Worm (Caenorhabditis elegans): ENCODE results near the gene ndub-11.

The ndub-11 gene

DNA sequence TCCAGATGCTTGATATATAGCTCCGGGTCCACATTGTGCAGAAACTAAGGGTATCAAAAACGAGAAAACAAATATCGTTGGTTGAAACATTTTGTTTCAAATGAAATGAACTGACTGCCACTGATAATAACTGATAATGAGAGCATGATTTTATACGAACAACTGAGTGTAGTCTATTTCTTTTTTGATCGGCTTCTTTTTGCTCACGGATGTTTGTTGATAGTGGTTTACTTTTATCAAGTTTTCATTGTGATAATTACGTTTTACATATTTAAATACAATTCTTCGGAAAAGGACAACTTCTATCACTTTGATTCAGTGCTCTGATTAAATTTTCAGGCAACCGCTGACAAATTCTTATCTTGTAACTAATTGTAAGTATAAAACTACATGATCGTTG is 33.7 kb upstream of the ndub-11 start, which contains the start of gene clec-51:
TSS of gene clec-51 (minus strand) at position 114 of the 400 bp plus-strand sequence.
- no peak for TF ChIP-seq unc-62 (GFP tag; optimal IDR thresholded peaks at IDR 0.05)
- no peak for TF ChIP-seq egl-44 (GFP tag; IDR thresholded peaks at IDR 0.05)
- TF ChIP-seq mes-4 (tag; optimal IDR thresholded peaks at IDR 0.05) = no peak
- peak; percentile 69 for TF ChIP-seq nhr-80 (tag; optimal IDR thresholded peaks at IDR 0.05)

DNA sequence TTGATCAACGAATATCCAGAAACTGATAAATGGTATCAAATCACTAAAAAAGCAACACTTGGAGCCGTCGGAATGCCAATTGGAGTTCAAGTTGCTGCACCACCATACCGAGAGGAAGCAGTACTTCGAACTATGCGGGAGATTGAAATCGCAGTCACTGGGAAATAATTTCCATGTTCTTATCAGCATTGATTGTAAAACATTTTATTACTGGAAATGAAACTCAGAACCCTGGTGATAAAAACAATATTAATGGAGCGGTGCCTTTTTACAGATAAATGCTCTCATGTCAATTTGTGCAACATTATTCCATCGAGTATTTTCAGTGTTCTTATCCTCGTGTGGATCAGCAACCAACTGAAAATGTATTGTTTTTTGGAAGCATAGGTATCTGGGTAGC is 31.7 kb upstream of the ndub-11 start:
- TF ChIP-seq nhr-80 (tag; optimal IDR thresholded peaks at IDR 0.05) (peak; percentile 41), lsl-1 (GFP tag; optimal IDR thresholded peaks at IDR 0.05) (no peak)

DNA sequence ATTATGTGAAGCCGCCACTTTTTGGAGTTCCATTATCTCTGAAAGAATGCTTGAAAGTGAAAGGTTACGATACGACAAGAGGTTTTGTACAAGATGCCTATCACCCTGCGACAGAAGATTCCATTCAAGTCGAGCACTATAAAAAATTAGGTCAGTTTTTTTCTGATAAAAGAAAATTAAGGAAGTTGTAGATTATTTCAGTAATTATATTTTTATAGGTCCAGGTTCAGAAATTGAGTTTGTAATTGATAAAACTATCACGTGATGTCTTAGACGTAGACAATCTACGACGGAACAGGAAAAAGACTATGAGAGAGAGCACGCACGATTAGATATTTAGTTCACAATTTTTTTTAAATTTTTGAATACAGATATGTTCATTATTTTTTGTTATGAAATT is 30.0 kb upstream of the ndub-11 start:
- TF ChIP-seq egl-18 (GFP tag; IDR thresholded peaks at IDR 0.05) (no peak), hmg-1.2 (GFP tag; IDR thresholded peaks at IDR 0.05) (no peak), F37B4.10 (GFP tag; IDR thresholded peaks at IDR 0.05) (no peak), unc-130 (GFP tag; optimal IDR thresholded peaks at IDR 0.05) (no peak), F33H1.4 (GFP tag; IDR thresholded peaks at IDR 0.05) (no peak), chd-7 (tag; optimal IDR thresholded peaks at IDR 0.05) (no peak), Y95B8A.8 (GFP tag; IDR thresholded peaks at IDR 0.05) (no peak), ekl-4 (GFP tag; IDR thresholded peaks at IDR 0.05) (no peak), attf-6 (GFP tag; IDR thresholded peaks at IDR 0.05) (no peak), akir-1 (GFP tag; optimal IDR thresholded peaks at IDR 0.05) (no peak), ceh-79 (tag; optimal IDR thresholded peaks at IDR 0.05) (no peak)

DNA sequence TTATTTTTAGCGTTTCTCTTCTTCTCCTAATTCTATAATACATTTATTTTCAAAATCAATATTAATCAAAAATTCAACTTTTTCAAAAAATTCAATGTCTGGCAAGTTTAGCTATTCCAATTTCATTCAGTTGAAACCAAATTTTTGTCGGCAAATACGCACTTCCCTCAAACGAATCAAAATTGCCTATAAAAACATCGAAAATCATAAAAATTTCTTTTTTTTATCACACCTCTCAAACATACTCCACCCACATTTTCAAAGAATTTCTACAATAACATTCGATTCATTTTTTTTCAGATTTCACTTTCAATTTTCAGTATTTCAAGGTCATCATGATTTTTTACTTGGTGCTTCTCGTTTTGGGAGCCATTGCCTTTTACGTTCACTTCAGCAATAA is 29.1 kb upstream of the ndub-11 start, which contains the start of gene faah-1:
TSS of gene faah-1 (plus strand) at position 301 of the 400 bp plus-strand sequence.
- TF ChIP-seq Y53G8AR.9 (GFP tag; conservative IDR thresholded peaks at IDR 0.05) (no peak), lin-35 (GFP tag; optimal IDR thresholded peaks at IDR 0.05) (no peak), unc-130 (GFP tag; optimal IDR thresholded peaks at IDR 0.05) (no peak), cebp-2 (GFP tag; IDR thresholded peaks at IDR 0.05) (no peak), T26A5.8 (tag; optimal IDR thresholded peaks at IDR 0.05) (no peak), Y56A3A.18 (GFP tag; IDR thresholded peaks at IDR 0.05) (no peak), xnd-1 (tag; optimal IDR thresholded peaks at IDR 0.05) (no peak), attf-5 (GFP tag; optimal IDR thresholded peaks at IDR 0.05) (no peak), ztf-6 (GFP tag; IDR thresholded peaks at IDR 0.05) (no peak), nhr-120 (GFP tag; IDR thresholded peaks at IDR 0.05) (no peak), unc-62 (GFP tag; optimal IDR thresholded peaks at IDR 0.05) (no peak)

DNA sequence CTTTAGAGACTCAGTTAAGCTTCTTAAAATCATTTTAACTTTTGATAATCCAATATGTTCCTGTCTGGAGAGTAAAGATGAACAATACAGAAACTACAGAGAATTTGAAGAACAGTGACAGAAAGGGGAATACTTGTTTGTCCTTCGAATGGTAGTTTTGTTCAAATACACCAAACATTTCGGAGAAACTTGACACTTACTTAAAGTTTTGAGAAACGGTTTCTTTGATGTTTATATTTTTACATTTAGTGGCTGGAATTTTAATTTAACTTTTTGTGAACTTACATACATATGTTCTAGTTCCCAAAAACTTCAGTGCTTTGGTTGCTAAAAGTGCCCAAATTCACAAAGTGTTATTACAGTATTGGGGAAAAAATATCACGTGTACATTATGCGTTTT is 27.1 kb upstream of the ndub-11 start, which contains the start of gene B0218.5:
TSS of gene B0218.5 (minus strand) at position 101 of the 400 bp plus-strand sequence.
- no peak for TF ChIP-seq ama-1 (optimal IDR thresholded peaks at IDR 0.05)
- no peak for TF ChIP-seq ama-1 (GFP tag; optimal IDR thresholded peaks at IDR 0.05)
- TF ChIP-seq let-607 (tag; optimal IDR thresholded peaks at IDR 0.05) = no peak
- TF ChIP-seq lir-1 (GFP tag; conservative IDR thresholded peaks at IDR 0.05) = no peak
- no peak for TF ChIP-seq sptf-2 (GFP tag; optimal IDR thresholded peaks at IDR 0.05)
- TF ChIP-seq nhr-90 (tag; optimal IDR thresholded peaks at IDR 0.05) = no peak
- no peak for TF ChIP-seq rec-8 (tag; optimal IDR thresholded peaks at IDR 0.05)
- TF ChIP-seq efl-1 (GFP tag; optimal IDR thresholded peaks at IDR 0.05) = no peak
- TF ChIP-seq chd-7 (tag; optimal IDR thresholded peaks at IDR 0.05) = no peak
- TF ChIP-seq B0019.2 (GFP tag; conservative IDR thresholded peaks at IDR 0.05) = no peak
- no peak for TF ChIP-seq mes-4 (tag; optimal IDR thresholded peaks at IDR 0.05)
- no peak for TF ChIP-seq tbp1 (GFP tag; optimal IDR thresholded peaks at IDR 0.05)
- TF ChIP-seq F37B4.10 (GFP tag; IDR thresholded peaks at IDR 0.05) = no peak
- no peak for TF ChIP-seq atf-7 (tag; optimal IDR thresholded peaks at IDR 0.05)
- no peak for TF ChIP-seq snpc-1.1 (tag; optimal IDR thresholded peaks at IDR 0.05; ENCODE audit: insufficient read depth)
- TF ChIP-seq him-1 (tag; optimal IDR thresholded peaks at IDR 0.05) = no peak
- TF ChIP-seq dpl-1 (GFP tag; optimal IDR thresholded peaks at IDR 0.05) = no peak
